Fruit fly (Drosophila melanogaster) whole organism, prepupa: Measurements from ENCODE around the gene CG12438.

ENCODE experiments used
- CG11762 ChIP-seq: fragments of 200-800 bp; sonication (Bioruptor generic); optimal IDR thresholded peaks from 3 replicates; lab custom pipeline; 2016; ENCODE audit warnings: missing biosample characterization, missing genetic modification characterization; ENCODE audit not compliant: insufficient read depth
- CG11902 ChIP-seq: fragments of 200-800 bp; sonication (Bioruptor generic); optimal IDR thresholded peaks from 3 replicates; lab custom pipeline; 2016; ENCODE audit warnings: missing biosample characterization, missing genetic modification characterization
- CG16779 ChIP-seq: fragments of 200-800 bp; sonication (Bioruptor generic); optimal IDR thresholded peaks from 3 replicates; lab custom pipeline; 2017; ENCODE audit warnings: missing biosample characterization, mild to moderate bottlenecking, missing genetic modification characterization
- CG31627 ChIP-seq: fragments of 200-800 bp; sonication (Bioruptor generic); optimal IDR thresholded peaks from 3 replicates; lab custom pipeline; 2016; ENCODE audit warnings: missing biosample characterization, missing genetic modification characterization
- CG32006 ChIP-seq: fragments of 200-800 bp; sonication (Bioruptor generic); optimal IDR thresholded peaks from 3 replicates; lab custom pipeline; 2017; ENCODE audit warnings: missing biosample characterization, mild to moderate bottlenecking, missing genetic modification characterization
- CG3919 ChIP-seq: fragments of 200-800 bp; sonication (Bioruptor generic); optimal IDR thresholded peaks from 3 replicates; lab custom pipeline; 2016; ENCODE audit warnings: missing biosample characterization, missing genetic modification characterization
- CG6163 ChIP-seq: fragments of 200-800 bp; sonication (Bioruptor generic); IDR thresholded peaks from 3 replicates; pipeline ENCODE4 v1.3.6; 2022; ENCODE audit warnings: missing biosample characterization, missing genetic modification characterization
- CG6276 ChIP-seq: fragments of 200-800 bp; sonication (Bioruptor generic); optimal IDR thresholded peaks from 2 replicates; lab custom pipeline; 2017; ENCODE audit warnings: missing biosample characterization, mild to moderate bottlenecking, missing genetic modification characterization
- CG6808 ChIP-seq: fragments of 200-800 bp; sonication (Bioruptor generic); optimal IDR thresholded peaks from 3 replicates; lab custom pipeline; 2017; ENCODE audit warnings: missing biosample characterization, missing genetic modification characterization, mild to moderate bottlenecking, moderate library complexity, missing genetic modification reagents
- CG8632 ChIP-seq: fragments of 200-800 bp; sonication (Bioruptor generic); optimal IDR thresholded peaks from 3 replicates; lab custom pipeline; 2016; ENCODE audit warnings: missing biosample characterization, missing genetic modification characterization
- CG9139 ChIP-seq: fragments of 200-800 bp; sonication (Bioruptor generic); optimal IDR thresholded peaks from 3 replicates; lab custom pipeline; 2017; ENCODE audit warnings: missing biosample characterization, mild to moderate bottlenecking, missing genetic modification characterization
- Eip78C ChIP-seq: fragments of 200-800 bp; sonication (Bioruptor generic); peaks from one replicate; lab custom pipeline; 2016; ENCODE audit warnings: missing biosample characterization, missing genetic modification characterization
- Eip93F ChIP-seq: fragments of 200-800 bp; sonication (Bioruptor generic); optimal IDR thresholded peaks from 2 replicates; lab custom pipeline; 2016; ENCODE audit warnings: missing biosample characterization, mild to moderate bottlenecking, missing genetic modification characterization
- Ets21C ChIP-seq: fragments of 200-800 bp; sonication (Bioruptor generic); optimal IDR thresholded peaks from 3 replicates; lab custom pipeline; 2016; ENCODE audit warnings: missing biosample characterization, missing genetic modification characterization
- Ets96B ChIP-seq: fragments of 200-800 bp; optimal IDR thresholded peaks from 2 replicates; lab custom pipeline; 2019; ENCODE audit warnings: missing biosample characterization, mild to moderate bottlenecking, missing genetic modification characterization, moderate library complexity
- Gug ChIP-seq: fragments of 200-800 bp; sonication (Bioruptor generic); IDR thresholded peaks from 2 replicates; pipeline ENCODE4 v1.3.6; 2022; ENCODE audit warnings: missing biosample characterization, missing genetic modification characterization
- Hr39 ChIP-seq: fragments of 200-800 bp; sonication (Bioruptor generic); optimal IDR thresholded peaks from 2 replicates; lab custom pipeline; 2016; ENCODE audit warnings: missing biosample characterization, missing genetic modification characterization
- Hr4 ChIP-seq: fragments of 200-800 bp; sonication (Bioruptor generic); optimal IDR thresholded peaks from 3 replicates; lab custom pipeline; 2016; ENCODE audit warnings: missing biosample characterization, missing genetic modification characterization
- OdsH ChIP-seq: fragments of 200-800 bp; sonication (Bioruptor generic); optimal IDR thresholded peaks from 3 replicates; lab custom pipeline; 2016; ENCODE audit warnings: missing biosample characterization, missing genetic modification characterization
- Smox ChIP-seq: fragments of 200-800 bp; sonication (Bioruptor generic); optimal IDR thresholded peaks from 3 replicates; lab custom pipeline; 2016; ENCODE audit warnings: missing biosample characterization, missing genetic modification characterization
- Sox102F ChIP-seq: fragments of 200-800 bp; sonication (Bioruptor generic); optimal IDR thresholded peaks from 2 replicates; lab custom pipeline; 2016; ENCODE audit warnings: missing biosample characterization, mild to moderate bottlenecking, missing genetic modification characterization
- Sox14 ChIP-seq: fragments of 200-800 bp; sonication (Bioruptor generic); optimal IDR thresholded peaks from 3 replicates; lab custom pipeline; 2016; ENCODE audit warnings: missing biosample characterization, missing genetic modification characterization
- Sox15 ChIP-seq: fragments of 200-800 bp; sonication (Bioruptor generic); optimal IDR thresholded peaks from 3 replicates; lab custom pipeline; 2016; ENCODE audit warnings: missing biosample characterization, missing genetic modification characterization
- acj6 ChIP-seq: fragments of 200-800 bp; sonication (Bioruptor generic); optimal IDR thresholded peaks from 3 replicates; lab custom pipeline; 2016; ENCODE audit warnings: missing biosample characterization, missing genetic modification characterization
- cyc ChIP-seq: fragments of 200-800 bp; sonication (Bioruptor generic); optimal IDR thresholded peaks from 3 replicates; lab custom pipeline; 2016; ENCODE audit warnings: missing biosample characterization, missing genetic modification characterization
- eg ChIP-seq: fragments of 200-800 bp; sonication (Bioruptor generic); IDR thresholded peaks from 3 replicates; pipeline ENCODE4 v1.3.6; 2022; ENCODE audit warnings: missing biosample characterization, missing genetic modification characterization
- fd59A ChIP-seq: fragments of 200-800 bp; sonication (Bioruptor generic); optimal IDR thresholded peaks from 2 replicates; lab custom pipeline; 2017; ENCODE audit warnings: missing biosample characterization, mild to moderate bottlenecking, missing genetic modification characterization, missing genetic modification reagents
- fkh ChIP-seq: fragments of 200-800 bp; sonication (Bioruptor generic); optimal IDR thresholded peaks from 3 replicates; lab custom pipeline; 2017; ENCODE audit warnings: missing biosample characterization, mild to moderate bottlenecking, missing genetic modification characterization, moderate library complexity
- lz ChIP-seq: fragments of 200-800 bp; sonication (Bioruptor generic); optimal IDR thresholded peaks from 3 replicates; lab custom pipeline; 2016; ENCODE audit warnings: missing biosample characterization, missing genetic modification characterization
- pdm3 ChIP-seq: fragments of 200-800 bp; sonication (Bioruptor generic); optimal IDR thresholded peaks from 3 replicates; lab custom pipeline; 2016; ENCODE audit warnings: missing biosample characterization, missing genetic modification characterization
- salr ChIP-seq, 2 experiments: fragments of 200-800 bp; sonication (Bioruptor generic); optimal IDR thresholded peaks; 3 replicates each; lab custom pipeline; 2016 to 2018; ENCODE audit warnings: missing biosample characterization in 2 of 2, missing genetic modification characterization in 2 of 2, mild to moderate bottlenecking in 1 of 2
- spab ChIP-seq: fragments of 200-800 bp; sonication (Bioruptor generic); optimal IDR thresholded peaks from 2 replicates; lab custom pipeline; 2017; ENCODE audit warnings: missing biosample characterization, mild to moderate bottlenecking, missing genetic modification characterization, missing genetic modification reagents
- topi ChIP-seq: fragments of 200-800 bp; sonication (Bioruptor generic); optimal IDR thresholded peaks from 3 replicates; lab custom pipeline; 2016; ENCODE audit warnings: missing biosample characterization, missing genetic modification characterization
- vri ChIP-seq: fragments of 200-800 bp; sonication (Bioruptor generic); optimal IDR thresholded peaks from 3 replicates; lab custom pipeline; 2016; ENCODE audit warnings: missing biosample characterization, mild to moderate bottlenecking, missing genetic modification characterization

The CG12438 gene

DNA sequence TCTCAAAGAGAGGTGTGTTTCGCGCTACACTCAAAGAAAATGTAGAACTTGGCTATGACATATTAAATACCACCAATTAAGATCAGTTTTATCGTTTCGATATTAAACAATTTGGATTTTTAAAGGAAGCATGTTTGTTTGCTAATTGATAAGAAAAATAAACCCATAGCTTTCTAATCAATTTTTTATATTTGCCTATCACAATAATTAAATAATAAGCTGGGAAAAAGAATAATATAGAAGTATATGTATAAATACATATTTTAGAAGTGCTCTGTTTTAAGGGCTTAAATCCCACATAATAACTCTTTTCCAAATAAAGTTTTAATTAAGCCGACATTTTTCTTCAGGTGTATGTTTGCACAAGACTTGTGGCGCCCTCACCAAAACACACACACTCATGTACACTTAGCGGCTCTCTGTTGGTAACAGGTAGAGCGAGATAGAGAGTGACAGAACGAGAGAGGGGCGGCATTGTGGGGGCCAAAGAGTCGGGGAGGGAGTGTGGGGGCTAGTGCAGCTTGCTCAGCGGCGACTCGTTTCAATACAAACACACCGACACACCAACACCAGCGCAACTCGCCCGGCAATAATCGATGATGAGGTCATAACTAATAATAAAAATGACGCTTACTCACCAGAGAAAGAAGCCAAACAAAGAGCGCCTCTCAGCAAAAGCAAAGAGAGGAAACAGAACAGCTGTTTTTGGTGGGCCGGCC, 34.3 kb upstream of the CG12438 start (continued):
- peak; percentile 81 for TF ChIP-seq CG11902
- TF ChIP-seq pdm3 (GFP tag; lab: Kevin White, UChicago): peak; percentile 91
- peak; percentile 86 for TF ChIP-seq topi (GFP tag; lab: Kevin White, UChicago)
- TF ChIP-seq CG11762 (GFP tag; lab: Kevin White, UChicago): peak; percentile 83
- TF ChIP-seq vri (GFP tag; lab: Kevin White, UChicago): peak; percentile 92
- TF ChIP-seq Sox102F (GFP tag; lab: Kevin White, UChicago): peak; percentile 68
- TF ChIP-seq spab (GFP tag; lab: Kevin White, UChicago): peak; percentile 87
- peak; percentile 89 for TF ChIP-seq CG6808 (GFP tag; lab: Kevin White, UChicago)
- peak; percentile 93 for TF ChIP-seq fd59A
- TF ChIP-seq CG6276 (GFP tag; lab: Kevin White, UChicago): peak; percentile 90
- peak; percentile 69 for TF ChIP-seq Gug
- peak; percentile 83 for TF ChIP-seq CG16779 (tag; lab: Kevin White, UChicago)
- TF ChIP-seq Sox14 (GFP tag; lab: Kevin White, UChicago): peak; percentile 75
- TF ChIP-seq CG9139 (GFP tag; lab: Kevin White, UChicago): peak; percentile 65
- TF ChIP-seq eg (GFP tag; lab: Robert Waterston, UW): peak; percentile 78
- TF ChIP-seq CG8632 (GFP tag; lab: Kevin White, UChicago): peak; percentile 93
- TF ChIP-seq CG31627 (GFP tag; lab: Kevin White, UChicago): peak; percentile 82
- peak; percentile 91 for TF ChIP-seq Ets96B (tag; lab: Kevin White, UChicago)
- TF ChIP-seq cyc (GFP tag; lab: Kevin White, UChicago): peak; percentile 82
- TF ChIP-seq lz (GFP tag; lab: Kevin White, UChicago): peak; percentile 89
- TF ChIP-seq Ets21C (GFP tag; lab: Kevin White, UChicago): peak; percentile 75
- TF ChIP-seq CG6163: peak; percentile 84
- peak; percentile 92 for TF ChIP-seq acj6 (GFP tag; lab: Kevin White, UChicago)
- peak; percentile 89 for TF ChIP-seq Smox
- TF ChIP-seq, all 60 proteins: peak for 58

DNA sequence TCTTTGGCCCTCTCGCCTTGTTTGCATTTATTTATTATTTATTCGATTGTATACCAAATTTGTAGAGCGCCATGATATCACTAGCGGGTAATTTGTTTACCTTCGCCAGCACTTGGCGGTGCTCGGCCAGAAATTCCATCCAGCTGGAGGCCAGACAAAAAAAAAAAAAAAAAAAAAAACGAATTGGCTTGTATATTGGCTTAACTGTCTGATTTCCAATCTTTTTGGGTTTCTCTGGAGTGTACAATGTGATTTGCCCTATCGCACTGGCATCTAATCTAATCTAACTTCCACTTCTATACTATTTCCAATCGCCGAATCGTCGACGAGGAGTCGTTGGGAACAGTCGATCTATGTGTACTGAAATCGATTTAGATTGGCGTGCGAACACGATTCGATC, 32.3 kb upstream of the CG12438 start:
- TF ChIP-seq CG3919 (GFP tag; lab: Kevin White, UChicago) (no peak), fkh (GFP tag; lab: Kevin White, UChicago) (peak; percentile 87)

DNA sequence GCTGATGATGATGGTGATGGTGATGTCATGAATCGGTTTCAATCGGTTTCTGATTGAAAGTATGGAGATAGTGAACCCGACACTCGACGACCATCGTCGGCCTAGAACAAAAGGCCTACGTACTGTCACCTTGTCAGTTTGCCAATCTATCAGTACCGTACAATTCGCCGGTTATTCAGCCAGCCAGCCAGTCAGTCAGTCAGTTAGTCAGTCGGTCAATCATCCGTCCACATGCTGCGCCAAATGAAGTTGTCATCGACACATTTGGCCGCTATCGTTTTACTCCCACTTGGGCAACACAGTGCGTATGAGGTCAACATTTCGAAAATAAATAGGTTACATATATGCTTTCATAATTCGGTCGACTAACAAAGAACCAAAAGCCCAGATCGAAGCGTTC, 31.1 kb upstream of the CG12438 start:
- TF ChIP-seq CG9139 (GFP tag; lab: Kevin White, UChicago) (no peak), vri (GFP tag; lab: Kevin White, UChicago) (peak; percentile 19)

DNA sequence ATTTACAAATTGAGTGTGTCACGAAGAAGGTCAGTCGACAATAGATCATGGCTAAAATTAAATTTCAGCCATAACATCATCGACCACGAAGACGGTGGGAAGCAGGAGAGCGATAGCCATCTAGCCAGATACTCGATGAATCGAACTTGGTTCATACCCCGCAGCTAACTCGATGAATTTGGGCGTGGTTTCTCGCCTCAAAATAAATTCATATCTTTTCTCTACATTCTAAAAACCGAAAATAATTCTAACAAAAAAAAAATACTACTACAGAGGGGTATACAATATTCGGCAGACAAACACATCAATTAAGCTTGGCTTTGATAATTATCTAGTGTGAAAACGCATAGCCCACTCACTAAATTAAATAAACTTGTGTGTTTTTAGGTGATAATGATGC, 19.4 kb upstream of the CG12438 start:
- TF ChIP-seq Sox15: no peak
- peak; percentile 16 for TF ChIP-seq OdsH (GFP tag; lab: Kevin White, UChicago)
- peak; percentile 3 for TF ChIP-seq Hr4 (GFP tag; lab: Kevin White, UChicago)
- peak; percentile 11 for TF ChIP-seq CG32006 (GFP tag; lab: Kevin White, UChicago)
- no peak for TF ChIP-seq vri (GFP tag; lab: Kevin White, UChicago)
- TF ChIP-seq CG6163: peak; percentile 46; the same call in 1 of the 3 replicates
- peak; percentile 62 for TF ChIP-seq Eip78C (GFP tag; lab: Kevin White, UChicago)
- peak; percentile 8 for TF ChIP-seq Hr39 (GFP tag; lab: Kevin White, UChicago)
- TF ChIP-seq CG31627 (GFP tag; lab: Kevin White, UChicago): peak; percentile 8
- TF ChIP-seq Eip93F (GFP tag; lab: Kevin White, UChicago): no peak
- no peak for TF ChIP-seq salr (GFP tag; optimal IDR thresholded peaks at IDR 0.05; lab: Kevin White, UChicago)
- TF ChIP-seq Gug: peak; percentile 12; the same call in 1 of the 2 replicates
- TF ChIP-seq, all 60 proteins: peak for 8
